Worm (Caenorhabditis elegans) whole organism, L1 larva: Measurements from ENCODE around the gene nlp-36.

Experiments
- C16A3.4 ChIP-seq: fragments of 150-350 bp; optimal IDR thresholded peaks from 2 replicates; lab custom pipeline; 2014; ENCODE audit warnings: missing biosample characterization, missing genetic modification characterization
- F16B12.6 ChIP-seq: fragments of 150-350 bp; optimal IDR thresholded peaks from 2 replicates; lab custom pipeline; 2014; ENCODE audit warnings: missing biosample characterization, missing genetic modification characterization
- aha-1 ChIP-seq: fragments of 150-350 bp; optimal IDR thresholded peaks from 2 replicates; lab custom pipeline; 2014; ENCODE audit warnings: missing biosample characterization, missing genetic modification characterization
- aly-2 ChIP-seq: fragments of 150-350 bp; optimal IDR thresholded peaks from 2 replicates; lab custom pipeline; 2014; ENCODE audit warnings: missing biosample characterization, missing genetic modification characterization
- blmp-1 ChIP-seq: fragments of 150-350 bp; optimal IDR thresholded peaks from 2 replicates; lab custom pipeline; 2014; ENCODE audit warnings: missing biosample characterization, missing genetic modification characterization
- ceh-63 ChIP-seq: fragments of 200-800 bp; sonication (Bioruptor generic); optimal IDR thresholded peaks from 2 replicates; lab custom pipeline; 2018; ENCODE audit warnings: mild to moderate bottlenecking, missing genetic modification characterization, missing compliant biosample characterization
- ceh-88 ChIP-seq: fragments of 200-800 bp; sonication (Bioruptor generic); IDR thresholded peaks from 2 replicates; pipeline ENCODE4 v1.3.6; 2022; ENCODE audit warnings: missing genetic modification characterization, missing compliant biosample characterization
- dpl-1 ChIP-seq, 3 experiments: fragments of 150-350 bp in 2 of 3; sonication (generic microtip) in 1 of 3; optimal IDR thresholded peaks; 2 replicates each; lab custom pipeline; 2014 to 2017; ENCODE audit warnings: missing biosample characterization in 3 of 3, missing genetic modification characterization in 3 of 3, missing genetic modification reagents in 3 of 3
- dsc-1 ChIP-seq: sonication (generic microtip); optimal IDR thresholded peaks from 2 replicates; lab custom pipeline; 2016; ENCODE audit warnings: mild to moderate bottlenecking, missing genetic modification characterization, missing compliant biosample characterization
- efl-1 ChIP-seq, 4 experiments: fragments of 150-350 bp; optimal IDR thresholded peaks in 3 of 4; peaks in 1 of 4; 1 replicate in 1 of 4; 2 replicates in 3 of 4; lab custom pipeline; 2014; ENCODE audit warnings: missing biosample characterization in 2 of 4, missing genetic modification characterization in 2 of 4, missing genetic modification reagents in 2 of 4
- egl-13 ChIP-seq: sonication (generic microtip); optimal IDR thresholded peaks from 2 replicates; lab custom pipeline; 2016; ENCODE audit warnings: missing genotype, missing genetic modification reagents, missing genetic modification characterization, missing compliant biosample characterization
- elt-2 ChIP-seq: sonication (generic microtip); optimal IDR thresholded peaks from 2 replicates; lab custom pipeline; 2016; ENCODE audit warnings: missing genetic modification characterization, mild to moderate bottlenecking, inconsistent platforms, missing compliant biosample characterization, missing genetic modification reagents
- fkh-4 ChIP-seq: sonication (generic microtip); optimal IDR thresholded peaks from 2 replicates; lab custom pipeline; 2016; ENCODE audit warnings: missing compliant biosample characterization, missing genetic modification characterization, borderline replicate concordance
- grh-1 ChIP-seq: fragments of 200-800 bp; sonication (Bioruptor generic); IDR thresholded peaks from 2 replicates; pipeline ENCODE4 v1.3.6; 2022; ENCODE audit warnings: missing genetic modification reagents, missing genetic modification characterization, missing compliant biosample characterization
- hlh-4 ChIP-seq: sonication (generic microtip); optimal IDR thresholded peaks from 2 replicates; lab custom pipeline; 2016; ENCODE audit warnings: mild to moderate bottlenecking, missing genetic modification characterization, missing compliant biosample characterization
- lin-13 ChIP-seq: fragments of 150-350 bp; optimal IDR thresholded peaks from 2 replicates; lab custom pipeline; 2014; ENCODE audit warnings: missing biosample characterization, missing genetic modification reagents, missing genetic modification characterization
- lin-14 ChIP-seq: fragments of 200-800 bp; sonication (Bioruptor generic); optimal IDR thresholded peaks from 2 replicates; lab custom pipeline; 2018; ENCODE audit warnings: mild to moderate bottlenecking, missing genetic modification characterization, moderate library complexity, missing compliant biosample characterization
- lin-35 ChIP-seq, 2 experiments: fragments of 150-350 bp; optimal IDR thresholded peaks; 2 replicates each; lab custom pipeline; 2014; ENCODE audit warnings: missing biosample characterization in 2 of 2, missing genetic modification characterization in 2 of 2, missing genetic modification reagents in 2 of 2
- lin-39 ChIP-seq: fragments of 150-350 bp; optimal IDR thresholded peaks from 2 replicates; lab custom pipeline; 2014; ENCODE audit warnings: missing biosample characterization, missing genetic modification reagents, missing genetic modification characterization
- mab-9 ChIP-seq: fragments of 200-800 bp; sonication (Bioruptor generic); IDR thresholded peaks from 2 replicates; pipeline ENCODE4 v1.3.6; 2022; ENCODE audit warnings: missing genetic modification reagents, missing genetic modification characterization, missing compliant biosample characterization
- mdl-1 ChIP-seq, 2 experiments: fragments of 150-350 bp; optimal IDR thresholded peaks; 2 replicates each; lab custom pipeline; 2014 to 2017; ENCODE audit warnings: missing biosample characterization in 2 of 2, missing genetic modification characterization in 2 of 2, inconsistent platforms in 1 of 2
- nhr-19 ChIP-seq: fragments of 200-800 bp; sonication (Bioruptor generic); conservative IDR thresholded peaks from 2 replicates; pipeline ENCODE4 v1.3.6; 2022; ENCODE audit warnings: missing genetic modification characterization, missing compliant biosample characterization
- nhr-237 ChIP-seq: fragments of 150-350 bp; optimal IDR thresholded peaks from 2 replicates; lab custom pipeline; 2014; ENCODE audit warnings: missing biosample characterization, missing genetic modification characterization
- nhr-28 ChIP-seq: fragments of 150-350 bp; optimal IDR thresholded peaks from 2 replicates; lab custom pipeline; 2014; ENCODE audit warnings: missing biosample characterization, missing genetic modification characterization
- nhr-47 ChIP-seq: sonication (generic microtip); optimal IDR thresholded peaks from 2 replicates; lab custom pipeline; 2016; ENCODE audit warnings: mild to moderate bottlenecking, missing genetic modification characterization, moderate library complexity, missing compliant biosample characterization
- nhr-71 ChIP-seq: sonication (generic microtip); optimal IDR thresholded peaks from 2 replicates; lab custom pipeline; 2016; ENCODE audit warnings: mild to moderate bottlenecking, missing genetic modification characterization, moderate library complexity, missing compliant biosample characterization
- nhr-76 ChIP-seq: sonication (generic microtip); optimal IDR thresholded peaks from 2 replicates; lab custom pipeline; 2017; ENCODE audit warnings: missing biosample characterization, missing genetic modification characterization
- nhr-84 ChIP-seq: sonication (generic microtip); optimal IDR thresholded peaks from 2 replicates; lab custom pipeline; 2017; ENCODE audit warnings: missing biosample characterization, missing genetic modification characterization
- nhr-85 ChIP-seq: sonication (generic microtip); peaks from one replicate; lab custom pipeline; 2016; ENCODE audit warnings: missing genetic modification characterization, inconsistent platforms, missing compliant biosample characterization
- nhr-90 ChIP-seq: sonication (generic microtip); optimal IDR thresholded peaks from 2 replicates; lab custom pipeline; 2016; ENCODE audit warnings: mild to moderate bottlenecking, missing genetic modification characterization, missing compliant biosample characterization; ENCODE audit not compliant: poor library complexity
- pag-3 ChIP-seq: sonication (generic microtip); optimal IDR thresholded peaks from 2 replicates; lab custom pipeline; 2017; ENCODE audit warnings: missing genetic modification characterization, mild to moderate bottlenecking, missing compliant biosample characterization, antibody characterized with exemption, borderline replicate concordance; ENCODE audit not compliant: insufficient read depth
- pax-3 ChIP-seq: fragments of 200-800 bp; sonication (Bioruptor generic); optimal IDR thresholded peaks from 2 replicates; lab custom pipeline; 2018; ENCODE audit warnings: mild to moderate bottlenecking, missing genetic modification characterization, moderate library complexity, missing compliant biosample characterization
- rnt-1 ChIP-seq: sonication (generic microtip); optimal IDR thresholded peaks from 2 replicates; lab custom pipeline; 2016; ENCODE audit warnings: mild to moderate bottlenecking, missing genetic modification characterization, moderate library complexity, missing compliant biosample characterization
- snpc-4 ChIP-seq: fragments of 150-350 bp; optimal IDR thresholded peaks from 2 replicates; lab custom pipeline; 2014; ENCODE audit warnings: missing biosample characterization, missing genetic modification characterization
- sox-4 ChIP-seq: sonication (generic microtip); optimal IDR thresholded peaks from 2 replicates; lab custom pipeline; 2016; ENCODE audit warnings: missing genetic modification characterization, missing compliant biosample characterization
- sptf-1 ChIP-seq: fragments of 150-350 bp; optimal IDR thresholded peaks from 2 replicates; lab custom pipeline; 2014; ENCODE audit warnings: missing biosample characterization, missing genetic modification characterization
- swsn-7 ChIP-seq: sonication (generic microtip); optimal IDR thresholded peaks from 2 replicates; lab custom pipeline; 2016; ENCODE audit warnings: missing genetic modification characterization, missing compliant biosample characterization
- tbx-2 ChIP-seq: sonication (generic microtip); optimal IDR thresholded peaks from 2 replicates; lab custom pipeline; 2016; ENCODE audit warnings: missing genetic modification characterization, missing compliant biosample characterization
- unc-130 ChIP-seq: fragments of 150-350 bp; optimal IDR thresholded peaks from 2 replicates; lab custom pipeline; 2017; ENCODE audit warnings: missing biosample characterization, missing genetic modification characterization, inconsistent platforms
- unc-62 ChIP-seq: fragments of 150-350 bp; optimal IDR thresholded peaks from 2 replicates; lab custom pipeline; 2014; ENCODE audit warnings: missing biosample characterization, missing genetic modification reagents, missing genetic modification characterization
- xbp-1 ChIP-seq: sonication (generic microtip); optimal IDR thresholded peaks from 2 replicates; lab custom pipeline; 2016; ENCODE audit warnings: missing genetic modification characterization, missing compliant biosample characterization
- zag-1 ChIP-seq: fragments of 150-350 bp; optimal IDR thresholded peaks from 2 replicates; lab custom pipeline; 2014; ENCODE audit warnings: missing biosample characterization, missing genetic modification characterization
- zip-4 ChIP-seq: fragments of 200-800 bp; sonication (Bioruptor generic); optimal IDR thresholded peaks from 2 replicates; lab custom pipeline; 2018; ENCODE audit warnings: mild to moderate bottlenecking, missing genetic modification characterization, moderate library complexity, missing compliant biosample characterization
- ztf-11 ChIP-seq, 2 experiments: sonication (generic microtip); optimal IDR thresholded peaks; 2 replicates each; lab custom pipeline; 2016 to 2017; ENCODE audit warnings: missing genetic modification characterization in 2 of 2, missing biosample characterization in 1 of 2, missing compliant biosample characterization in 1 of 2
- ztf-4 ChIP-seq: fragments of 150-350 bp; optimal IDR thresholded peaks from 2 replicates; lab custom pipeline; 2014; ENCODE audit warnings: missing biosample characterization, missing genetic modification characterization

nlp-36 gene

ce11 chrIII:9443417-9444027 is 45.0 kb upstream of the nlp-36 start, which contains the start of gene pir-2 (continued):
- peak; percentile 58 for TF ChIP-seq grh-1 (GFP tag; lab: Robert Waterston, UW)
- peak; percentile 93 to 94 (median 94) for TF ChIP-seq dpl-1 (GFP tag; optimal IDR thresholded peaks at IDR 0.05; lab: Kevin White, UChicago)
- peak; percentile 88 for TF ChIP-seq swsn-7
- TF ChIP-seq aly-2 (tag; lab: Kevin White, UChicago): no peak
- TF ChIP-seq tbx-2 (tag; lab: Kevin White, UChicago): peak; percentile 88
- peak; percentile 70 for TF ChIP-seq nhr-90
- TF ChIP-seq sox-4 (tag; lab: Kevin White, UChicago): no peak
- TF ChIP-seq blmp-1 (tag; lab: Kevin White, UChicago): peak; percentile 50
- no peak for TF ChIP-seq unc-62 (GFP tag; lab: Kevin White, UChicago)
- TF ChIP-seq aha-1 (tag; lab: Kevin White, UChicago): peak; percentile 47
- TF ChIP-seq nhr-237 (tag; lab: Kevin White, UChicago): peak; percentile 41

ce11 chrIII:9449351-9449750 is 39.2 kb upstream of the nlp-36 start:
- TF ChIP-seq snpc-4 (tag; lab: Kevin White, UChicago): peak; percentile 60
- TF ChIP-seq, all 84 proteins: peak for 1; not testable (repeated sequence) for 83

- TF ChIP-seq nhr-47 (tag; lab: Kevin White, UChicago) (no peak), nhr-85 (tag; lab: Kevin White, UChicago) (no peak), pax-3 (tag; lab: Kevin White, UChicago) (no peak), nhr-76 (tag; lab: Kevin White, UChicago) (no peak), zip-4 (no peak), ztf-4 (no peak), pag-3 (no peak), elt-2 (no peak), nhr-237 (tag; lab: Kevin White, UChicago) (no peak), unc-130 (tag; lab: Kevin White, UChicago) (no peak), ceh-88 (GFP tag; lab: Robert Waterston, UW) (no peak), efl-1 (optimal IDR thresholded peaks at IDR 0.05; lab: Kevin White, UChicago) (no peak), efl-1 (GFP tag; optimal IDR thresholded peaks at IDR 0.05 in 1 of 2; lab: Kevin White, UChicago) (no peak), lin-35 (GFP tag; optimal IDR thresholded peaks at IDR 0.05; lab: Kevin White, UChicago) (no peak), hlh-4 (tag; lab: Kevin White, UChicago) (no peak), xbp-1 (tag; lab: Kevin White, UChicago) (no peak), nhr-28 (tag; lab: Kevin White, UChicago) (no peak), nhr-84 (no peak)
Observed at ce11 chrIII:9449831-9450230, 38.7 kb upstream of the nlp-36 start, which contains the start of gene F54C8.6. Gene F54C8.6, minus strand, starts transcription at chrIII:9449931.

- TF ChIP-seq ztf-4 (no peak), C16A3.4 (no peak), mab-9 (no peak), fkh-4 (tag; lab: Kevin White, UChicago) (no peak), pag-3 (no peak), rnt-1 (no peak), blmp-1 (tag; lab: Kevin White, UChicago) (peak; percentile 32), ztf-11 (tag; optimal IDR thresholded peaks at IDR 0.05; lab: Kevin White, UChicago) (peak in 1 of 2 experiments; percentile 41), ceh-63 (GFP tag; lab: Kevin White, UChicago) (no peak), nhr-19 (GFP tag; lab: Robert Waterston, UW) (no peak), grh-1 (GFP tag; lab: Robert Waterston, UW) (no peak), swsn-7 (no peak), egl-13 (no peak), lin-39 (no peak), lin-13 (GFP tag; lab: Kevin White, UChicago) (no peak), lin-14 (GFP tag; lab: Kevin White, UChicago) (peak; percentile 27), dsc-1 (tag; lab: Kevin White, UChicago) (no peak), zag-1 (tag; lab: Kevin White, UChicago) (no peak), F16B12.6 (no peak), lin-35 (GFP tag; optimal IDR thresholded peaks at IDR 0.05; lab: Kevin White, UChicago) (no peak), mdl-1 (tag; optimal IDR thresholded peaks at IDR 0.05; lab: Kevin White, UChicago) (no peak), nhr-71 (tag; lab: Kevin White, UChicago) (no peak), sptf-1 (no peak), nhr-237 (tag; lab: Kevin White, UChicago) (no peak), pax-3 (tag; lab: Kevin White, UChicago) (no peak), unc-62 (GFP tag; lab: Kevin White, UChicago) (no peak)
Observed at ce11 chrIII:9450933-9451332, 37.6 kb upstream of the nlp-36 start.
